Worm (Caenorhabditis elegans) whole organism, mixed stage, embryonic: Measurements from ENCODE around the gene pro-2.

Experiments
- M03D4.4 ChIP-seq: sonication (generic microtip); optimal IDR thresholded peaks from 2 replicates; lab custom pipeline; 2017; ENCODE audit warnings: mild to moderate bottlenecking, missing genetic modification characterization, missing compliant biosample characterization
- bed-3 ChIP-seq: fragments of 200-800 bp; sonication (Bioruptor generic); optimal IDR thresholded peaks from 3 replicates; lab custom pipeline; 2018; ENCODE audit warnings: mild to moderate bottlenecking, missing genetic modification characterization, moderate library complexity, missing compliant biosample characterization
- blmp-1 ChIP-seq: fragments of 150-350 bp; optimal IDR thresholded peaks from 2 replicates; lab custom pipeline; 2014; ENCODE audit warnings: missing biosample characterization, missing genetic modification characterization
- ceh-39 ChIP-seq: fragments of 150-350 bp; optimal IDR thresholded peaks from 2 replicates; lab custom pipeline; 2014; ENCODE audit warnings: missing biosample characterization, missing genetic modification characterization
- ceh-43 ChIP-seq: fragments of 200-800 bp; sonication (Bioruptor generic); optimal IDR thresholded peaks from 2 replicates; lab custom pipeline; 2018; ENCODE audit warnings: mild to moderate bottlenecking, missing genetic modification characterization, moderate library complexity, missing compliant biosample characterization
- ceh-83 ChIP-seq: fragments of 200-800 bp; sonication (Bioruptor generic); optimal IDR thresholded peaks from 2 replicates; lab custom pipeline; 2018; ENCODE audit warnings: mild to moderate bottlenecking, missing genetic modification characterization, missing compliant biosample characterization
- ces-1 ChIP-seq: fragments of 150-350 bp; optimal IDR thresholded peaks from 2 replicates; lab custom pipeline; 2014; ENCODE audit warnings: missing biosample characterization, missing genetic modification reagents, missing genetic modification characterization
- drap-1 ChIP-seq: fragments of 200-800 bp; sonication (Bioruptor generic); optimal IDR thresholded peaks from 3 replicates; lab custom pipeline; 2018; ENCODE audit warnings: mild to moderate bottlenecking, missing genetic modification characterization, missing compliant biosample characterization
- elt-1 ChIP-seq: sonication (generic microtip); optimal IDR thresholded peaks from 2 replicates; lab custom pipeline; 2017; ENCODE audit warnings: missing genetic modification characterization, mild to moderate bottlenecking, missing compliant biosample characterization, antibody characterized with exemption, moderate library complexity, borderline replicate concordance; ENCODE audit not compliant: insufficient read depth
- flh-1 ChIP-seq: fragments of 200-800 bp; sonication (Bioruptor generic); optimal IDR thresholded peaks from 2 replicates; lab custom pipeline; 2018; ENCODE audit warnings: mild to moderate bottlenecking, missing genetic modification characterization, moderate library complexity, missing compliant biosample characterization
- ham-2 ChIP-seq: fragments of 200-800 bp; sonication (Bioruptor generic); optimal IDR thresholded peaks from 2 replicates; lab custom pipeline; 2018; ENCODE audit warnings: mild to moderate bottlenecking, missing genetic modification characterization, missing compliant biosample characterization
- hlh-1 ChIP-seq: fragments of 150-350 bp; optimal IDR thresholded peaks from 2 replicates; lab custom pipeline; 2014; ENCODE audit warnings: missing biosample characterization, missing genetic modification reagents, missing genetic modification characterization
- lin-13 ChIP-seq: fragments of 150-350 bp; optimal IDR thresholded peaks from 2 replicates; lab custom pipeline; 2014; ENCODE audit warnings: missing biosample characterization, missing genetic modification characterization
- lin-32 ChIP-seq: fragments of 200-800 bp; sonication (Bioruptor generic); optimal IDR thresholded peaks from 2 replicates; lab custom pipeline; 2018; ENCODE audit warnings: mild to moderate bottlenecking, missing genetic modification characterization, missing compliant biosample characterization
- mls-2 ChIP-seq: sonication (generic microtip); optimal IDR thresholded peaks from 2 replicates; lab custom pipeline; 2016; ENCODE audit warnings: mild to moderate bottlenecking, missing genetic modification characterization, moderate library complexity, missing compliant biosample characterization
- nhr-12 ChIP-seq: fragments of 150-350 bp; optimal IDR thresholded peaks from 2 replicates; lab custom pipeline; 2014; ENCODE audit warnings: missing biosample characterization, missing genetic modification characterization
- nhr-2 ChIP-seq: fragments of 150-350 bp; optimal IDR thresholded peaks from 2 replicates; lab custom pipeline; 2014; ENCODE audit warnings: missing biosample characterization, missing genetic modification characterization
- nhr-237 ChIP-seq: fragments of 150-350 bp; optimal IDR thresholded peaks from 2 replicates; lab custom pipeline; 2014; ENCODE audit warnings: missing biosample characterization, missing genetic modification characterization
- nhr-76 ChIP-seq: sonication (generic microtip); optimal IDR thresholded peaks from 2 replicates; lab custom pipeline; 2017; ENCODE audit warnings: missing biosample characterization, missing genetic modification characterization
- pha-4 ChIP-seq: fragments of 150-350 bp; optimal IDR thresholded peaks from 2 replicates; lab custom pipeline; 2018; ENCODE audit warnings: missing biosample characterization, missing genetic modification reagents, missing genetic modification characterization
- sem-2 ChIP-seq: fragments of 200-800 bp; sonication (Bioruptor generic); optimal IDR thresholded peaks from 2 replicates; lab custom pipeline; 2018; ENCODE audit warnings: mild to moderate bottlenecking, missing genetic modification characterization, missing compliant biosample characterization
- sptf-1 ChIP-seq: sonication (generic microtip); optimal IDR thresholded peaks from 2 replicates; lab custom pipeline; 2017; ENCODE audit warnings: mild to moderate bottlenecking, missing genetic modification characterization, moderate library complexity, missing compliant biosample characterization
- tbx-8 ChIP-seq: fragments of 200-800 bp; sonication (Bioruptor generic); optimal IDR thresholded peaks from 2 replicates; lab custom pipeline; 2018; ENCODE audit warnings: mild to moderate bottlenecking, missing genetic modification characterization, moderate library complexity, missing compliant biosample characterization
- unc-120 ChIP-seq: sonication (generic microtip); optimal IDR thresholded peaks from 2 replicates; lab custom pipeline; 2017; ENCODE audit warnings: missing genetic modification characterization, missing compliant biosample characterization; ENCODE audit not compliant: poor library complexity, severe bottlenecking
- unc-62 ChIP-seq: fragments of 150-350 bp; optimal IDR thresholded peaks from 2 replicates; lab custom pipeline; 2014; ENCODE audit warnings: missing biosample characterization, missing genetic modification reagents, missing genetic modification characterization
- zip-8 ChIP-seq: fragments of 150-350 bp; optimal IDR thresholded peaks from 2 replicates; lab custom pipeline; 2014; ENCODE audit warnings: missing biosample characterization, missing genetic modification characterization
- ztf-11 ChIP-seq: fragments of 150-350 bp; optimal IDR thresholded peaks from 2 replicates; lab custom pipeline; 2014; ENCODE audit warnings: missing biosample characterization, missing genetic modification characterization

pro-2 gene

DNA sequence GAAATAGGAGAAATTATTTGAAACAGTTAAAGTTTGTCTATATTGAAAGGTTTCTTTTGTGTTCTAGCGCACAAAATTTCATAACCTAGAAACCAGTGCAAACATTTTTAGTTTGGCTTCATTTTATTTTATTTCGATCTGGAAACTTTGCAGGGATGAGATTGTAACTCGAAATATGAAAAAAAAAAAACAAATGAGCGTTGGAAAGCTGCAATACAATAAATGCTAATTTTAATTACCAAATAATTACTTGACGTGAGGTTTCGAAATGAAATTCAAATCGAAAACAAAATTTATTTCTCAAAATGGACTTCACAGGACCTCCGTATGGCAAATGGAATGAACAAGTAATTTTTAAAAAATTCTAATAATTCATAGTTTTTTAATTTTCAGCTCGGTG, 27.9 kb downstream of the pro-2 start, which contains the start of gene M02G9.4:
Gene M02G9.4, plus strand, starts transcription at position 301 of the 400 bp plus-strand sequence.
- TF ChIP-seq ham-2 (GFP tag; lab: Kevin White, UChicago): no peak
- TF ChIP-seq nhr-76 (tag; lab: Kevin White, UChicago): no peak
- no peak for TF ChIP-seq nhr-237 (tag; lab: Kevin White, UChicago)
- TF ChIP-seq ztf-11 (tag; lab: Kevin White, UChicago): no peak
- TF ChIP-seq, all 35 proteins: peak for 0

DNA sequence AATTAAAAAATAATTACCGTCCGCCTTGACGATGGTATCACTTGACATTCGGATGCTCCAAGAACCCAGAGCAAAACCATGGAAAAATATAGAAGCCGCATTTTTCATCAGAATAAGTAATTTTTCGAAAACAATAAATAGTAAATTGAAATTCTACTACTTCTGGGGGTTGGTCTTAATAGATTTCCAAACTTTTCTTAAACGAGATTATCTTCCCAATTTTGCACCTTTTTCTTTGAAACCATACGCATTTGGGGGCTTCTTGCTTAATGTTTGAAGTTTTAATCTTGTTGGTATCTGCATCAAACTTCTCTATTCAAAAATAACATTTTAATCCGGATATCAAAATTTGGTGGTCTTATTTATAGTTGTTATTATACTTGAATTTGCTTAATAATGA, 28.8 kb downstream of the pro-2 start, which contains the start of gene gcy-5:
Gene gcy-5, minus strand, starts transcription at position 101 of the 400 bp plus-strand sequence.
- TF ChIP-seq nhr-76 (tag; lab: Kevin White, UChicago): no peak
- TF ChIP-seq flh-1: no peak
- no peak for TF ChIP-seq lin-13 (tag; lab: Kevin White, UChicago)
- TF ChIP-seq ces-1 (GFP tag; lab: Kevin White, UChicago): no peak
- TF ChIP-seq unc-120 (tag; lab: Kevin White, UChicago): no peak
- no peak for TF ChIP-seq ceh-83 (GFP tag; lab: Kevin White, UChicago)

DNA sequence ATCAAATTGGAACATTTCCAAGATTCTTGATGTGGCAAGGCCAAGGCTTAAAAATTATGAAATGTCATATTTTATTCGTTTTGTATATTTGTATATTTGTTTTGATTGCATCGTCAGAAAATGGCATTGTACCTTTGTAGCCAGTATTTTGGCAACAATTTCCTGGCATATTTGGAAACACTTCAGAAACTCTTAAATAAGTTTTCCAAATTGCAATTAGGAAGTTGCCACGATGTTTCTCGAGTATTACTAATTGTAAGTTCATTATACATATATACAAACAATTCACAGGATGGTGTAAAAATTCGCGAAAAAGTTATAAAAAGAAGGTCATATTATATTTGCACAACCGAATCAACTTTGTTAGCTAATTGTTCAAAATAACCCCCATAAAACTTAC, 29.7 kb downstream of the pro-2 start, which contains the start of gene idpp-8:
Gene idpp-8, plus strand, starts transcription at position 301 of the 400 bp plus-strand sequence.
- TF ChIP-seq ceh-39 (tag; lab: Kevin White, UChicago) (no peak), pha-4 (tag; lab: Kevin White, UChicago) (no peak), ceh-43 (no peak), hlh-1 (tag; lab: Kevin White, UChicago) (no peak), ces-1 (GFP tag; lab: Kevin White, UChicago) (no peak), drap-1 (GFP tag; lab: Kevin White, UChicago) (no peak), nhr-2 (tag; lab: Kevin White, UChicago) (no peak), mls-2 (tag; lab: Kevin White, UChicago) (no peak), blmp-1 (no peak)
- TF ChIP-seq, all 35 proteins: peak for 0

DNA sequence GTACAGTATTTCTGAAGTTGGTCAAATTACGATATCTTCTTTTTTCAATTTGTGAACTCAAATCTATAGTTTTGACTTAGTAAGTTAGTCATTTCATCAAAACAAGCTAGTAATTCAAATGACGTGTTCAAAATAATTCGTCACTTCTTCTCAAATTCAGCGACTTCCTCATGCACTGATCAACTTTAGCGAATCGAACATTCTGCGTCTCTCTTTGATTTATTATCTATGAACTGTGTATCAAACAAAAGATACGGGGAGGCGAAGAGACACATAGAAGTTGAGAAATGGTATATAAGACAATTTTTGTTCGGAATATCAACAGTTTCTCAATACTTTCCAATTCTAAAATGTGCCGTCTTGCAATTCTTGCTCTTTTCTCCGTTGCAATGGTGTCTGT, 32.9 kb downstream of the pro-2 start, which contains the start of gene srlf-34:
Gene srlf-34, plus strand, starts transcription at position 321 of the 400 bp plus-strand sequence.
- TF ChIP-seq nhr-12 (tag; lab: Kevin White, UChicago) (no peak), nhr-76 (tag; lab: Kevin White, UChicago) (no peak), sptf-1 (tag; lab: Kevin White, UChicago) (no peak), mls-2 (tag; lab: Kevin White, UChicago) (no peak), bed-3 (no peak), unc-62 (GFP tag; lab: Kevin White, UChicago) (no peak), elt-1 (tag; lab: Kevin White, UChicago) (no peak)
- TF ChIP-seq, all 35 proteins: peak for 0

DNA sequence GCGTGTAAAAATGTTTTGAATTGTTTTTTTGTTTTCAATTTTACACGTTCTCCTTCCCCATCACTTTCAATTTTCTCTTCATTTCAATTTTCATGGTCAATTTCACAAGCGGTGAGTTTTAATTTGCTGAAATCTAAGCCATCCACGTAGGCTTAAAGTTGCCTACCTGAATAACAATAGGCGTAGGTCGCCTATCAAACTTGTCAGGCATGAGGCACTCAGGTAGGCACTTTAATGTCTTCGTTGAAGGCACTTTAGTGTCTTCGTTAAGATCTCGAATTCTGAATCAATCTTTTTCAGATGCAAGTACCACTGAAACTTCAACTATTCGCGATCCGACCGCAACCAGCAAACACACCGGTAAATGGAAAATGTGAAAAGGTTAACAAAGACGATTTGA, 35.6 kb downstream of the pro-2 start, which contains the start of gene ZK970.8:
Gene ZK970.8, plus strand, starts transcription at position 301 of the 400 bp plus-strand sequence.
- TF ChIP-seq ces-1 (GFP tag; lab: Kevin White, UChicago) (no peak), sem-2 (GFP tag; lab: Kevin White, UChicago) (no peak), sptf-1 (tag; lab: Kevin White, UChicago) (no peak), lin-32 (GFP tag; lab: Kevin White, UChicago) (no peak), M03D4.4 (tag; lab: Kevin White, UChicago) (no peak), ceh-43 (no peak), ceh-83 (GFP tag; lab: Kevin White, UChicago) (no peak), bed-3 (no peak), tbx-8 (GFP tag; lab: Kevin White, UChicago) (no peak), nhr-12 (tag; lab: Kevin White, UChicago) (no peak), drap-1 (GFP tag; lab: Kevin White, UChicago) (no peak), zip-8 (tag; lab: Kevin White, UChicago) (no peak), blmp-1 (no peak), nhr-2 (tag; lab: Kevin White, UChicago) (no peak), hlh-1 (tag; lab: Kevin White, UChicago) (no peak), pha-4 (tag; lab: Kevin White, UChicago) (no peak), ham-2 (GFP tag; lab: Kevin White, UChicago) (no peak)

DNA sequence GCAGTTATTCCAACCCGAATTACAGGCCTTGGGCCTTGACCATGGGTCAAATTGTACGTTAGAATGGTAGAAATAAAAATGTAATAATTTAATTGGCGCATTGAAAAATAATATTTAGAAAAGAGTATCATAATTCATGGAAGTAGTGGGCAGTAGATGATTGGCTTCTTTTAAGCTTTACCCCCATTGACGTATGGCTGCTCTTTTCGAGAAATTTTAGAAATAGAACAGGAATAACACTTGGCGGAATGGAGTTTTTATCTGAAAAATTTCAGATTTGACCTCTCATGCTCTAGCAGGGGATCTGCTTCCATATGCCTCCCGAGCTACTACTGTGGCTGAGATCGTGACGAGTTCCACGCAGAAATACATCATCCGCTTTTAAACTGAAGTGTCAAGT, 36.2 kb downstream of the pro-2 start, which contains the start of gene gcy-4:
Gene gcy-4, minus strand, starts transcription at position 101 of the 400 bp plus-strand sequence.
- TF ChIP-seq drap-1 (GFP tag; lab: Kevin White, UChicago): no peak
